Worm (Caenorhabditis elegans) whole organism, L2 larva: ENCODE data around the gene rpl-28.

ENCODE experiments used
- aly-2 ChIP-seq: fragments of 150-350 bp; optimal IDR thresholded peaks from 2 replicates; lab custom pipeline; 2014; ENCODE audit warnings: missing biosample characterization, missing genetic modification characterization
- ceh-16 ChIP-seq: fragments of 150-350 bp; optimal IDR thresholded peaks from 2 replicates; lab custom pipeline; 2014; ENCODE audit warnings: missing biosample characterization, missing genetic modification characterization
- dmd-4 ChIP-seq: sonication (generic microtip); optimal IDR thresholded peaks from 2 replicates; lab custom pipeline; 2017; ENCODE audit warnings: missing biosample characterization, missing genetic modification characterization
- lin-13 ChIP-seq: fragments of 150-350 bp; optimal IDR thresholded peaks from 2 replicates; lab custom pipeline; 2014; ENCODE audit warnings: missing biosample characterization, missing genetic modification reagents, missing genetic modification characterization
- mdl-1 ChIP-seq, 2 experiments: fragments of 150-350 bp in 1 of 2; sonication (generic microtip) in 1 of 2; optimal IDR thresholded peaks; 2 replicates each; lab custom pipeline; 2017; ENCODE audit warnings: missing biosample characterization in 2 of 2, missing genetic modification characterization in 2 of 2
- nhr-23 ChIP-seq: fragments of 150-350 bp; optimal IDR thresholded peaks from 2 replicates; lab custom pipeline; 2014; ENCODE audit warnings: missing biosample characterization, missing genetic modification reagents, missing genetic modification characterization
- nhr-25 ChIP-seq: fragments of 150-350 bp; sonication (generic microtip); optimal IDR thresholded peaks from 3 replicates; lab custom pipeline; 2014; ENCODE audit warnings: missing biosample characterization, missing genetic modification characterization

ce11 chrV:12744979-12745378 is 17.1 kb upstream of the rpl-28 start, which contains the start of gene C15C8.7:
- no peak for TF ChIP-seq mdl-1 (tag; optimal IDR thresholded peaks at IDR 0.05; lab: Kevin White, UChicago)
- TF ChIP-seq ceh-16: no peak
- TF ChIP-seq aly-2 (tag; lab: Kevin White, UChicago): no peak
- no peak for TF ChIP-seq nhr-23 (tag; lab: Kevin White, UChicago)
- TF ChIP-seq dmd-4 (tag; lab: Kevin White, UChicago): no peak
- no peak for TF ChIP-seq lin-13 (GFP tag; lab: Kevin White, UChicago)
- TF ChIP-seq nhr-25: no peak
